Fruit fly (Drosophila melanogaster): ENCODE measurements around the gene pins.
A peak's percentile ranks its signal among the peaks of the same experiment; 100 is the strongest.

Gene pins

dm6 chr3R:27607218-27607929 is 24.7 kb downstream of the pins start, which contains the start of the genes dsd and Tusp:
TSS of gene dsd (minus strand) at chr3R:27607396.
TSS of gene Tusp (plus strand) at chr3R:27607879.
- peak; percentile 11 for TF ChIP-seq CG17801 (GFP tag; optimal IDR thresholded peaks at IDR 0.05; ENCODE audit: partially characterized antibody)

dm6 chr3R:27608000-27608399 is 25.4 kb downstream of the pins start:
- TF ChIP-seq CG17801 (GFP tag; optimal IDR thresholded peaks at IDR 0.05; ENCODE audit: partially characterized antibody) = no peak

dm6 chr3R:27608536-27608935 is 25.9 kb downstream of the pins start:
- TF ChIP-seq CG17801 (GFP tag; optimal IDR thresholded peaks at IDR 0.05; ENCODE audit: partially characterized antibody) = no peak

- no peak for TF ChIP-seq CG17801 (GFP tag; optimal IDR thresholded peaks at IDR 0.05; ENCODE audit: partially characterized antibody)
Measured at dm6 chr3R:27609118-27610042, 26.7 kb downstream of the pins start.

dm6 chr3R:27610622-27611021 is 28.0 kb downstream of the pins start:
- TF ChIP-seq CG17801 (GFP tag; optimal IDR thresholded peaks at IDR 0.05; ENCODE audit: partially characterized antibody) = no peak

dm6 chr3R:27613814-27614213 is 31.2 kb downstream of the pins start:
- no peak for TF ChIP-seq CG17801 (GFP tag; optimal IDR thresholded peaks at IDR 0.05; ENCODE audit: partially characterized antibody)

- TF ChIP-seq CG17801 (GFP tag; optimal IDR thresholded peaks at IDR 0.05; ENCODE audit: partially characterized antibody) = no peak
Measured at dm6 chr3R:27616493-27616892, 33.9 kb downstream of the pins start.

- TF ChIP-seq CG17801 (GFP tag; optimal IDR thresholded peaks at IDR 0.05; ENCODE audit: partially characterized antibody) = no peak
Measured at dm6 chr3R:27621861-27622260, 39.2 kb downstream of the pins start.

- TF ChIP-seq CG17801 (GFP tag; optimal IDR thresholded peaks at IDR 0.05; ENCODE audit: partially characterized antibody) = no peak
Measured at dm6 chr3R:27622993-27623392, 40.4 kb downstream of the pins start.

dm6 chr3R:27625911-27626310 is 43.3 kb downstream of the pins start, which contains the start of gene CG5612:
TSS of gene CG5612 (minus strand) at chr3R:27626011.
- no peak for TF ChIP-seq CG17801 (GFP tag; optimal IDR thresholded peaks at IDR 0.05; ENCODE audit: partially characterized antibody)

All from ovary, adult (tissue).